Fruit fly (Drosophila melanogaster): ENCODE data around the gene CG15337.

dm6 chrX:8196598-8197228 is 36.9 kb downstream of the CG15337 start:
- TF ChIP-seq h (optimal IDR thresholded peaks at IDR 0.05) (no peak), ttk (optimal IDR thresholded peaks at IDR 0.05) (no peak), insv (optimal IDR thresholded peaks at IDR 0.05) (no peak), Myc (optimal IDR thresholded peaks at IDR 0.05) (no peak), psq (optimal IDR thresholded peaks at IDR 0.05) (no peak)
